Fruit fly (Drosophila melanogaster) whole organism, embryonic: ENCODE measurements around the gene Cpr67Fa2.

Source experiments
- Atf-2 ChIP-seq: fragments of 200-800 bp; sonication (Bioruptor generic); optimal IDR thresholded peaks from 2 replicates; lab custom pipeline; 2016; ENCODE audit warnings: missing biosample characterization, missing genetic modification characterization
- CG10147 ChIP-seq: fragments of 200-800 bp; sonication (Bioruptor generic); optimal IDR thresholded peaks from 2 replicates; lab custom pipeline; 2019; ENCODE audit warnings: missing biosample characterization, mild to moderate bottlenecking, missing genetic modification characterization, moderate library complexity
- CG10209 ChIP-seq: fragments of 200-800 bp; sonication (Bioruptor generic); optimal IDR thresholded peaks from 3 replicates; lab custom pipeline; 2017; ENCODE audit warnings: missing biosample characterization, mild to moderate bottlenecking, missing genetic modification characterization, missing genetic modification reagents
- CG12071 ChIP-seq: fragments of 200-800 bp; sonication (Bioruptor generic); optimal IDR thresholded peaks from 3 replicates; lab custom pipeline; 2018; ENCODE audit warnings: missing biosample characterization, mild to moderate bottlenecking, missing genetic modification characterization
- CG13296 ChIP-seq: fragments of 200-800 bp; sonication (Bioruptor generic); optimal IDR thresholded peaks from 3 replicates; lab custom pipeline; 2018; ENCODE audit warnings: missing biosample characterization, mild to moderate bottlenecking, missing genetic modification characterization
- CG13894 ChIP-seq: fragments of 200-800 bp; sonication (Bioruptor generic); optimal IDR thresholded peaks from 3 replicates; lab custom pipeline; 2018; ENCODE audit warnings: missing biosample characterization, mild to moderate bottlenecking, missing genetic modification characterization, moderate library complexity
- CG14710 ChIP-seq: fragments of 200-800 bp; sonication (Bioruptor generic); optimal IDR thresholded peaks from 3 replicates; lab custom pipeline; 2019; ENCODE audit warnings: missing biosample characterization, mild to moderate bottlenecking, missing genetic modification characterization, moderate library complexity
- CG15479 ChIP-seq: fragments of 200-800 bp; sonication (Bioruptor generic); optimal IDR thresholded peaks from 3 replicates; lab custom pipeline; 2019; ENCODE audit warnings: missing biosample characterization, mild to moderate bottlenecking, missing genetic modification characterization, moderate library complexity
- CG17361 ChIP-seq: fragments of 200-800 bp; sonication (Bioruptor generic); IDR thresholded peaks from 3 replicates; pipeline ENCODE4 v1.3.6; 2022; ENCODE audit warnings: missing biosample characterization, missing genetic modification characterization
- CG17612 ChIP-seq: fragments of 200-800 bp; sonication (Bioruptor generic); IDR thresholded peaks from 2 replicates; pipeline ENCODE4 v1.3.6; 2022; ENCODE audit warnings: missing biosample characterization, missing genetic modification characterization
- CG1792 ChIP-seq: fragments of 200-800 bp; sonication (Bioruptor generic); optimal IDR thresholded peaks from 2 replicates; lab custom pipeline; 2016; ENCODE audit warnings: missing biosample characterization, missing genetic modification characterization
- CG2889 ChIP-seq: fragments of 200-800 bp; sonication (Bioruptor generic); IDR thresholded peaks from 3 replicates; pipeline ENCODE4 v1.3.6; 2022; ENCODE audit warnings: missing biosample characterization, missing genetic modification characterization
- CG3065 ChIP-seq: fragments of 200-800 bp; sonication (Bioruptor generic); optimal IDR thresholded peaks from 2 replicates; lab custom pipeline; 2016; ENCODE audit warnings: missing biosample characterization, missing genetic modification characterization
- CG33213 ChIP-seq: fragments of 200-800 bp; sonication (Bioruptor generic); optimal IDR thresholded peaks from 3 replicates; lab custom pipeline; 2016; ENCODE audit warnings: missing biosample characterization, missing genetic modification characterization
- CG34376 ChIP-seq: fragments of 200-800 bp; sonication (Bioruptor generic); optimal IDR thresholded peaks from 2 replicates; lab custom pipeline; 2018; ENCODE audit warnings: missing biosample characterization, mild to moderate bottlenecking, missing genetic modification characterization
- CG4707 ChIP-seq: fragments of 200-800 bp; sonication (Bioruptor generic); optimal IDR thresholded peaks from 2 replicates; lab custom pipeline; 2018; ENCODE audit warnings: missing biosample characterization, mild to moderate bottlenecking, missing genetic modification characterization, moderate library complexity
- CG5245 ChIP-seq: fragments of 200-800 bp; sonication (Bioruptor generic); optimal IDR thresholded peaks from 3 replicates; lab custom pipeline; 2016; ENCODE audit warnings: missing biosample characterization, missing genetic modification characterization
- CG6175 ChIP-seq: fragments of 200-800 bp; sonication (Bioruptor generic); IDR thresholded peaks from 3 replicates; pipeline ENCODE4 v1.3.6; 2022; ENCODE audit warnings: missing biosample characterization, missing genetic modification characterization
- CG6272 ChIP-seq: fragments of 200-800 bp; sonication (Bioruptor generic); IDR thresholded peaks from 2 replicates; pipeline ENCODE4 v1.3.6; 2022; ENCODE audit warnings: missing biosample characterization, missing genetic modification characterization
- CG7745 ChIP-seq: fragments of 200-800 bp; sonication (Bioruptor generic); optimal IDR thresholded peaks from 2 replicates; lab custom pipeline; 2018; ENCODE audit warnings: missing biosample characterization, mild to moderate bottlenecking, missing genetic modification characterization, moderate library complexity
- CG7928 ChIP-seq: fragments of 200-800 bp; sonication (Bioruptor generic); optimal IDR thresholded peaks from 2 replicates; lab custom pipeline; 2017; ENCODE audit warnings: missing biosample characterization, mild to moderate bottlenecking, missing genetic modification characterization
- CG8290 ChIP-seq, 3 experiments: fragments of 200-800 bp; sonication (Bioruptor generic); optimal IDR thresholded peaks; 2 replicates each; lab custom pipeline; 2016 to 2019; ENCODE audit warnings: missing biosample characterization in 3 of 3, missing genetic modification characterization in 3 of 3, mild to moderate bottlenecking in 2 of 3, moderate library complexity in 1 of 3
- CG9215 ChIP-seq: fragments of 200-800 bp; sonication (Bioruptor generic); IDR thresholded peaks from 2 replicates; pipeline ENCODE4 v1.3.6; 2022; ENCODE audit warnings: missing biosample characterization, missing genetic modification characterization
- CG9797 ChIP-seq: fragments of 200-800 bp; sonication (Bioruptor generic); optimal IDR thresholded peaks from 3 replicates; lab custom pipeline; 2018; ENCODE audit warnings: missing biosample characterization, mild to moderate bottlenecking, missing genetic modification characterization
- CkIIα-i1 ChIP-seq: fragments of 200-800 bp; sonication (Bioruptor generic); IDR thresholded peaks from 2 replicates; pipeline ENCODE4 v1.3.6; 2022; ENCODE audit warnings: missing biosample characterization, missing genetic modification characterization
- CrebB ChIP-seq: fragments of 200-800 bp; sonication (Bioruptor generic); optimal IDR thresholded peaks from 3 replicates; lab custom pipeline; 2018; ENCODE audit warnings: missing biosample characterization, mild to moderate bottlenecking, missing genetic modification characterization
- Doc2 ChIP-seq: fragments of 200-800 bp; sonication (Bioruptor generic); IDR thresholded peaks from 2 replicates; pipeline ENCODE4 v1.3.6; 2022; ENCODE audit warnings: missing biosample characterization, missing genetic modification characterization
- E2f2 ChIP-seq: fragments of 200-800 bp; sonication (Bioruptor generic); IDR thresholded peaks from 2 replicates; pipeline ENCODE4 v1.3.6; 2022; ENCODE audit warnings: missing biosample characterization, missing genetic modification characterization
- Ets65A ChIP-seq: fragments of 200-800 bp; sonication (Bioruptor generic); peaks from one replicate; lab custom pipeline; 2016; ENCODE audit warnings: missing biosample characterization, missing genetic modification characterization
- GATAe ChIP-seq: fragments of 200-800 bp; sonication (Bioruptor generic); conservative IDR thresholded peaks from 2 replicates; pipeline ENCODE4 v1.3.6; 2022; ENCODE audit warnings: missing biosample characterization, missing genetic modification characterization
- HHEX ChIP-seq: fragments of 200-800 bp; sonication (Bioruptor generic); optimal IDR thresholded peaks from 3 replicates; lab custom pipeline; 2017; ENCODE audit warnings: missing biosample characterization, mild to moderate bottlenecking, missing genetic modification characterization, missing genetic modification reagents
- Hmx ChIP-seq: fragments of 200-800 bp; sonication (Bioruptor generic); optimal IDR thresholded peaks from 2 replicates; lab custom pipeline; 2016; ENCODE audit warnings: missing biosample characterization, missing genetic modification characterization
- Jarid2 ChIP-seq: fragments of 200-800 bp; sonication (Bioruptor generic); optimal IDR thresholded peaks from 3 replicates; lab custom pipeline; 2017; ENCODE audit warnings: mild to moderate bottlenecking, missing biosample characterization, missing genetic modification reagents, missing genetic modification characterization
- Med ChIP-seq: fragments of 200-800 bp; sonication (Bioruptor generic); peaks from one replicate; lab custom pipeline; 2016; ENCODE audit warnings: missing biosample characterization, missing genetic modification characterization, mild to moderate bottlenecking, inconsistent platforms, moderate library complexity
- Mes4 ChIP-seq: fragments of 200-800 bp; sonication (Bioruptor generic); optimal IDR thresholded peaks from 2 replicates; lab custom pipeline; 2016; ENCODE audit warnings: missing biosample characterization, missing genetic modification characterization
- Vsx1 ChIP-seq: fragments of 200-800 bp; sonication (Bioruptor generic); optimal IDR thresholded peaks from 2 replicates; lab custom pipeline; 2017; ENCODE audit warnings: missing biosample characterization, mild to moderate bottlenecking, missing genetic modification characterization, missing genetic modification reagents
- ab ChIP-seq: fragments of 200-800 bp; sonication (Bioruptor generic); optimal IDR thresholded peaks from 2 replicates; lab custom pipeline; 2016; ENCODE audit warnings: missing biosample characterization, missing genetic modification characterization
- amos ChIP-seq: fragments of 200-800 bp; sonication (Bioruptor generic); IDR thresholded peaks from 2 replicates; pipeline ENCODE4 v1.3.6; 2022; ENCODE audit warnings: missing biosample characterization, missing genetic modification characterization; ENCODE audit not compliant: partially characterized antibody
- chinmo ChIP-seq: fragments of 200-800 bp; sonication (Bioruptor generic); IDR thresholded peaks from 4 replicates; pipeline ENCODE4 v1.3.6; 2022; ENCODE audit warnings: missing biosample characterization, missing genetic modification characterization; ENCODE audit not compliant: partially characterized antibody
- cwo ChIP-seq: fragments of 200-800 bp; sonication (Bioruptor generic); optimal IDR thresholded peaks from 3 replicates; lab custom pipeline; 2017; ENCODE audit warnings: missing biosample characterization, missing genetic modification characterization, mild to moderate bottlenecking, moderate library complexity, missing genetic modification reagents
- dimm ChIP-seq: fragments of 200-800 bp; sonication (Bioruptor generic); IDR thresholded peaks from 2 replicates; pipeline ENCODE4 v1.3.6; 2022; ENCODE audit warnings: missing biosample characterization, missing genetic modification characterization
- gce ChIP-seq: fragments of 200-800 bp; sonication (Bioruptor generic); IDR thresholded peaks from 3 replicates; pipeline ENCODE4 v1.3.6; 2022; ENCODE audit warnings: missing biosample characterization, missing genetic modification characterization
- gcm ChIP-seq: fragments of 200-800 bp; sonication (Bioruptor generic); optimal IDR thresholded peaks from 2 replicates; lab custom pipeline; 2019; ENCODE audit warnings: missing biosample characterization, mild to moderate bottlenecking, missing genetic modification characterization, moderate library complexity
- hkb ChIP-seq, 2 experiments: fragments of 200-800 bp in 1 of 2; fragments of >200 bp in 1 of 2; sonication (Bioruptor generic) in 1 of 2; IDR thresholded peaks in 1 of 2; optimal IDR thresholded peaks in 1 of 2; 2 replicates each; pipeline versions ENCODE4 v1.3.6 to Lab custom; 2017 to 2022; ENCODE audit warnings: missing biosample characterization in 1 of 2, missing genetic modification characterization in 1 of 2
- rib ChIP-seq: fragments of 200-800 bp; sonication (Bioruptor generic); IDR thresholded peaks from 2 replicates; pipeline ENCODE4 v1.3.6; 2022; ENCODE audit warnings: missing biosample characterization, missing genetic modification characterization
- salm ChIP-seq: fragments of 200-800 bp; sonication (Bioruptor generic); optimal IDR thresholded peaks from 2 replicates; lab custom pipeline; 2018; ENCODE audit warnings: missing biosample characterization, mild to moderate bottlenecking, missing genetic modification characterization
- sd ChIP-seq: fragments of 200-800 bp; sonication (Bioruptor generic); optimal IDR thresholded peaks from 3 replicates; lab custom pipeline; 2018; ENCODE audit warnings: missing biosample characterization, mild to moderate bottlenecking, missing genetic modification characterization, moderate library complexity
- slp2 ChIP-seq: fragments of 200-800 bp; sonication (Bioruptor generic); optimal IDR thresholded peaks from 2 replicates; lab custom pipeline; 2016; ENCODE audit warnings: missing biosample characterization, missing genetic modification characterization
- sna ChIP-seq: fragments of 200-800 bp; sonication (Bioruptor generic); IDR thresholded peaks from 2 replicates; pipeline ENCODE4 v1.3.6; 2022; ENCODE audit warnings: missing biosample characterization, missing genetic modification characterization; ENCODE audit not compliant: partially characterized antibody

Cpr67Fa2 gene

dm6 chr3L:10893156-10893784, 1.8 kb downstream of the Cpr67Fa2 start (continued):
- no peak for TF ChIP-seq dimm (GFP tag; lab: Robert Waterston, UW)
- TF ChIP-seq HHEX (GFP tag; lab: Kevin White, UChicago) = no peak
- no peak for TF ChIP-seq CrebB (tag; lab: Kevin White, UChicago)
- no peak for TF ChIP-seq CG6175 (GFP tag; lab: Robert Waterston, UW)
- TF ChIP-seq Vsx1 = peak; percentile 39
- peak; percentile 45 for TF ChIP-seq CG10209 (GFP tag; lab: Kevin White, UChicago)
- no peak for TF ChIP-seq CG5245
- no peak for TF ChIP-seq rib
- TF ChIP-seq CG6272 (GFP tag; lab: Robert Waterston, UW) = no peak
- TF ChIP-seq slp2 = no peak
- TF ChIP-seq sna (GFP tag; lab: Robert Waterston, UW) = no peak
- no peak for TF ChIP-seq GATAe (GFP tag; lab: Robert Waterston, UW)
- peak; percentile 39 for TF ChIP-seq CG13296
- TF ChIP-seq cwo (GFP tag; lab: Kevin White, UChicago) = peak; percentile 15
- no peak for TF ChIP-seq CG7745
- TF ChIP-seq gce (GFP tag; lab: Robert Waterston, UW) = no peak
- TF ChIP-seq CG33213 (GFP tag; lab: Kevin White, UChicago) = no peak
- peak; percentile 73 for TF ChIP-seq gcm
- TF ChIP-seq CG9797 = no peak
- TF ChIP-seq CG3065 (GFP tag; lab: Kevin White, UChicago) = no peak
- no peak for TF ChIP-seq Hmx (GFP tag; lab: Kevin White, UChicago)
- TF ChIP-seq CG9215 (GFP tag; lab: Robert Waterston, UW) = no peak
- no peak for TF ChIP-seq CG4707 (GFP tag; lab: Kevin White, UChicago)
- TF ChIP-seq CG10147 = peak; percentile 14
- peak; percentile 68 for TF ChIP-seq CG13894 (tag; lab: Kevin White, UChicago)
- no peak for TF ChIP-seq CG8290 (GFP tag; optimal IDR thresholded peaks at IDR 0.05; lab: Kevin White, UChicago)
- TF ChIP-seq CG8290 (tag; optimal IDR thresholded peaks at IDR 0.05; lab: Kevin White, UChicago) = no peak
- no peak for TF ChIP-seq ab (GFP tag; lab: Kevin White, UChicago)
- TF ChIP-seq CG17361 (GFP tag; lab: Robert Waterston, UW) = peak; percentile 85
- no peak for TF ChIP-seq CG2889 (GFP tag; lab: Robert Waterston, UW)

DNA sequence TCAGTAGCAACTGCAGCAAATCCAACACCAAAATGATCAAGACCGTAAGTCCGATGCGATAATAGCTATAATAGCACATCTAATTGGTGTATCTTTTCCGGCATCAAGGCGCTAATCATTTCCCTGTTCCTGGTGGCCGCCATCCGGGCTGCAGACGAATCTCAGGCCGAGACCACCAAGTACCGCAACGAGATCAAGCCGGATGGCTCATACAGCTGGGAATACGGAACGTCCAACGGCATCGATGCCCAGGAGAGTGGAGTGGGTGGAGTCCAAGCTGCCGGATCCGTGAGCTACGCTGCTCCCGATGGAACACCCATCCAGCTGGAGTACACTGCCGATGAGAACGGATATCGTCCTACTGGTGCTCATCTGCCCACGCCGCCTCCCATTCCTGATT, 2.6 kb downstream of the Cpr67Fa2 start, which contains the start of gene Cpr67Fb:
TSS of gene Cpr67Fb (plus strand) at position 15 of the 400 bp plus-strand sequence.
- TF ChIP-seq Med = peak; percentile 60
- no peak for TF ChIP-seq Jarid2 (GFP tag; lab: Kevin White, UChicago)
- TF ChIP-seq CG7928 (GFP tag; lab: Kevin White, UChicago) = no peak
- TF ChIP-seq Ets65A (GFP tag; lab: Kevin White, UChicago) = peak; percentile 56

DNA sequence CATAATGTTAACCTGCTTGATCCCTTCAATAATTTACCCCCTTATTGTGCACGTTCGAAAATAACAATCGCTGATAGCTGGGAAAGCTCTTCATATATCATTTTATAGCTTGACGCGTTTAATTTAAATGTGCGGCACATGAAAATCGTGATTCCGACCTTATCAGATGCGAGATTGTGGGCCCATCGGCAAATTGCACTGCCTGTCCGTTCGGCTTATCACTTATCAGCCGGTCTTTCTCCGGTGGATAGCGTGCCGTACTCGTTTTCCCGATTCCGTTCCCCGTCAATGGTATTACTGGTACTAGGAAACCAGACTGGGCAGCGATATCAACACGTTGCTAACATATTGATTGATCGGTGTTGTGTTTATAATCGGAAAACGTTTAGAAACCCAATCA, 5.4 kb downstream of the Cpr67Fa2 start:
- no peak for TF ChIP-seq CG1792 (GFP tag; lab: Kevin White, UChicago)
- 0 out of 4 replicates have a peak, but pooled peaks have one; percentile 55 for TF ChIP-seq chinmo (GFP tag; lab: Robert Waterston, UW)
- peak; percentile 28 for TF ChIP-seq sd (tag; lab: Kevin White, UChicago)
- TF ChIP-seq Mes4 (GFP tag; lab: Kevin White, UChicago) = no peak
- TF ChIP-seq CG34376 (GFP tag; lab: Kevin White, UChicago) = peak; percentile 89
- TF ChIP-seq CG15479 (GFP tag; lab: Kevin White, UChicago) = no peak
- no peak for TF ChIP-seq hkb (optimal IDR thresholded peaks at IDR 0.05; lab: Kevin White, UChicago)
- TF ChIP-seq hkb (GFP tag; IDR thresholded peaks at IDR 0.05; lab: Robert Waterston, UW) = no peak
- TF ChIP-seq CG14710 (tag; lab: Kevin White, UChicago) = no peak
- no peak for TF ChIP-seq salm (tag; lab: Kevin White, UChicago)
- no peak for TF ChIP-seq amos (GFP tag; lab: Robert Waterston, UW)
- TF ChIP-seq CG17612 = no peak
- no peak for TF ChIP-seq Atf-2 (GFP tag; lab: Kevin White, UChicago)
- no peak for TF ChIP-seq E2f2 (GFP tag; lab: Robert Waterston, UW)
- no peak for TF ChIP-seq CG12071 (GFP tag; lab: Kevin White, UChicago)
- no peak for TF ChIP-seq Doc2 (GFP tag; lab: Robert Waterston, UW)
- TF ChIP-seq CkIIα-i1 = no peak
